Fruit fly (Drosophila melanogaster): Measurements from ENCODE around the gene Adk2.

Adk2 gene

dm6 chr3L:13006490-13006889, 16.0 kb downstream of the Adk2 start, which contains the start of gene CG11263 (continued):
- TF ChIP-seq ato (GFP tag; IDR thresholded peaks at IDR 0.05; ENCODE audit: partially characterized antibody) (peak; percentile 90), H15 (GFP tag; IDR thresholded peaks at IDR 0.05) (no peak), amos (GFP tag; IDR thresholded peaks at IDR 0.05; ENCODE audit: partially characterized antibody) (peak; percentile 82), Oli (tag; optimal IDR thresholded peaks at IDR 0.05) (peak; percentile 20), CG18476 (GFP tag; optimal IDR thresholded peaks at IDR 0.05) (peak; percentile 29), CG10543 (GFP tag; optimal IDR thresholded peaks at IDR 0.05) (no peak), knrl (GFP tag; IDR thresholded peaks at IDR 0.05; ENCODE audit: partially characterized antibody) (peak; percentile 79), CG15601 (tag; optimal IDR thresholded peaks at IDR 0.05) (peak; percentile 21), pfk (GFP tag; optimal IDR thresholded peaks at IDR 0.05) (no peak), CG8290 (GFP tag; optimal IDR thresholded peaks at IDR 0.05) (peak; percentile 73), CG8290 (tag; optimal IDR thresholded peaks at IDR 0.05) (peak; percentile 21 to 80), run (tag; optimal IDR thresholded peaks at IDR 0.05) (no peak), Atf-2 (GFP tag; optimal IDR thresholded peaks at IDR 0.05) (no peak), Lpt (GFP tag; optimal IDR thresholded peaks at IDR 0.05) (no peak), CG11723 (GFP tag; optimal IDR thresholded peaks at IDR 0.05) (no peak), gcm (GFP tag; optimal IDR thresholded peaks at IDR 0.05) (no peak), H2.0 (GFP tag; IDR thresholded peaks at IDR 0.05) (peak; percentile 36; the same call in 1 of the 2 replicates), ase (GFP tag; IDR thresholded peaks at IDR 0.05) (peak; percentile 35; the same call in 1 of the 3 replicates), CG3995 (GFP tag; optimal IDR thresholded peaks at IDR 0.05) (no peak), Sry-δ (GFP tag; optimal IDR thresholded peaks at IDR 0.05) (peak; percentile 94), HLH4C (GFP tag; IDR thresholded peaks at IDR 0.05; ENCODE audit: partially characterized antibody) (peak; percentile 88), Optix (GFP tag; IDR thresholded peaks at IDR 0.05) (no peak), sr (GFP tag; IDR thresholded peaks at IDR 0.05) (no peak), CG32532 (GFP tag; IDR thresholded peaks at IDR 0.05) (peak; percentile 60), chif (GFP tag; optimal IDR thresholded peaks at IDR 0.05) (peak; percentile 47 to 49), az2 (GFP tag; optimal IDR thresholded peaks at IDR 0.05) (peak; percentile 36), CG3281 (GFP tag; optimal IDR thresholded peaks at IDR 0.05) (peak; percentile 28), psq (GFP tag; optimal IDR thresholded peaks at IDR 0.05) (peak; percentile 21), MESR4 (GFP tag; optimal IDR thresholded peaks at IDR 0.05) (no peak), CG17385 (GFP tag; optimal IDR thresholded peaks at IDR 0.05) (no peak), ind (GFP tag; optimal IDR thresholded peaks at IDR 0.05) (peak; percentile 43), br (optimal IDR thresholded peaks at IDR 0.05) (no peak), Sox102F (GFP tag; optimal IDR thresholded peaks at IDR 0.05) (peak; percentile 46), eve (GFP tag; optimal IDR thresholded peaks at IDR 0.05) (peak in 1 of 2 experiments; percentile 23), CTCF (GFP tag; optimal IDR thresholded peaks at IDR 0.05) (peak; percentile 54), Chrac-16 (GFP tag; optimal IDR thresholded peaks at IDR 0.05) (peak; percentile 37), CG9727 (GFP tag; optimal IDR thresholded peaks at IDR 0.05) (peak; percentile 39), phol (tag; optimal IDR thresholded peaks at IDR 0.05) (peak; percentile 56), CG11456 (GFP tag; IDR thresholded peaks at IDR 0.05) (0 out of 3 replicates have a peak, but pooled peaks have one; percentile 60), en (GFP tag; optimal IDR thresholded peaks at IDR 0.05) (no peak), Ravus (GFP tag; IDR thresholded peaks at IDR 0.05) (no peak), Trl (optimal IDR thresholded peaks at IDR 0.05) (no peak), Trl (GFP tag; optimal IDR thresholded peaks at IDR 0.05) (peak; percentile 72), CG3726 (GFP tag; IDR thresholded peaks at IDR 0.05) (no peak), CG7839 (tag; optimal IDR thresholded peaks at IDR 0.05) (peak; percentile 57), dati (GFP tag; IDR thresholded peaks at IDR 0.05) (no peak), CG5180 (GFP tag; optimal IDR thresholded peaks at IDR 0.05) (no peak), YL-1 (GFP tag; optimal IDR thresholded peaks at IDR 0.05) (no peak), fd64A (GFP tag; optimal IDR thresholded peaks at IDR 0.05) (no peak), Dip3 (GFP tag; optimal IDR thresholded peaks at IDR 0.05) (peak; percentile 56), ewg (GFP tag; optimal IDR thresholded peaks at IDR 0.05) (no peak), seq (GFP tag; IDR thresholded peaks at IDR 0.05) (no peak), BtbVII (GFP tag; optimal IDR thresholded peaks at IDR 0.05) (no peak)
